Worm (Caenorhabditis elegans): Measurements from ENCODE around the gene dnj-2.

The dnj-2 gene

DNA sequence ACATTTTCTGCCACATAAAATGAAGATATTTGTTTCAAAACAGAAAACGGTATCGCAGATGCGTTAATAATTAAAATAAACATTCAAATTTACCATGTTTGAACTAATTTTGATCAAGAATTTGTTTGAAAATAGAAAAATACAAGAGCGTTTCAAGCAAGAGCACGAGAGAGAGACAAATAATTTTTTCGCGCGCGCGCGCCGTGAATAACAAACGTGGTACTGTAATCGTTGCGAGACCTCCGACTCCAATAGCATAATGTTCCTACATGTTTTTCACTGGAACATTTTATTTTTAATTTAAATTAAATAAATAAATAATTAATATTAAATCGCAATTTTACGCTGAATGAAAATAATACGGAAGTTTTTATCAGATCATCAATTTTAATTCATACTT, 23.2 kb upstream of the dnj-2 start, which contains the start of gene F54E12.2 (continued):
- peak; percentile 83; the same call in 1 of the 2 replicates for TF ChIP-seq ztf-25 (GFP tag; IDR thresholded peaks at IDR 0.05)
- peak; percentile 95 for TF ChIP-seq Y95B8A.8 (GFP tag; IDR thresholded peaks at IDR 0.05)
- TF ChIP-seq mes-4 (tag; optimal IDR thresholded peaks at IDR 0.05), result no peak
- peak; percentile 94 for TF ChIP-seq snpc-3.4 (tag; optimal IDR thresholded peaks at IDR 0.05)
- TF ChIP-seq attf-6 (GFP tag; IDR thresholded peaks at IDR 0.05), result peak; percentile 68
- no peak for TF ChIP-seq F37B4.10 (GFP tag; IDR thresholded peaks at IDR 0.05)
- peak; percentile 65 for TF ChIP-seq F49E8.2 (tag; optimal IDR thresholded peaks at IDR 0.05; ENCODE audit: insufficient read depth)
- TF ChIP-seq atf-7 (tag; optimal IDR thresholded peaks at IDR 0.05), result no peak
- TF ChIP-seq madf-8 (GFP tag; conservative IDR thresholded peaks at IDR 0.05), result peak; percentile 96
- TF ChIP-seq lsl-1 (GFP tag; optimal IDR thresholded peaks at IDR 0.05), result peak; percentile 97
- no peak for TF ChIP-seq cebp-1 (GFP tag; IDR thresholded peaks at IDR 0.05)
- TF ChIP-seq cebp-1 (tag; optimal IDR thresholded peaks at IDR 0.05), result no peak
- TF ChIP-seq egl-18 (GFP tag; IDR thresholded peaks at IDR 0.05), result no peak
- no peak for TF ChIP-seq bed-1 (GFP tag; IDR thresholded peaks at IDR 0.05)
- peak; percentile 56 for TF ChIP-seq snpc-1.1 (tag; optimal IDR thresholded peaks at IDR 0.05; ENCODE audit: insufficient read depth)
- no peak; the same call in 1 of the 2 replicates for TF ChIP-seq lir-1 (GFP tag; conservative IDR thresholded peaks at IDR 0.05)
- TF ChIP-seq ekl-4 (GFP tag; IDR thresholded peaks at IDR 0.05), result peak; percentile 30; the same call in 1 of the 2 replicates
- TF ChIP-seq ceh-58 (GFP tag; IDR thresholded peaks at IDR 0.05), result no peak
- TF ChIP-seq nfya-1 (tag; optimal IDR thresholded peaks at IDR 0.05; ENCODE audit: borderline replicate concordance, insufficient read depth), result no peak
- TF ChIP-seq die-1 (tag; optimal IDR thresholded peaks at IDR 0.05), result no peak
- no peak for TF ChIP-seq cebp-2 (GFP tag; IDR thresholded peaks at IDR 0.05)
- TF ChIP-seq F22D6.2 (tag; optimal IDR thresholded peaks at IDR 0.05), result no peak
- TF ChIP-seq nfya-2 (GFP tag; IDR thresholded peaks at IDR 0.05), result no peak
- TF ChIP-seq lsy-27 (tag; optimal IDR thresholded peaks at IDR 0.05; ENCODE audit: borderline replicate concordance, insufficient read depth), result no peak
- no peak for TF ChIP-seq ceh-27 (GFP tag; optimal IDR thresholded peaks at IDR 0.05)
- no peak for TF ChIP-seq fkh-3 (tag; optimal IDR thresholded peaks at IDR 0.05)
- peak; percentile 65; the same call in 1 of the 2 replicates for TF ChIP-seq C17E4.6 (GFP tag; IDR thresholded peaks at IDR 0.05)
- TF ChIP-seq hlh-26 (GFP tag; conservative IDR thresholded peaks at IDR 0.05), result no peak

- TF ChIP-seq tlf-1 (GFP tag; optimal IDR thresholded peaks at IDR 0.05), result no peak
- no peak for TF ChIP-seq athp-1 (tag; optimal IDR thresholded peaks at IDR 0.05)
- TF ChIP-seq nhr-179 (tag; optimal IDR thresholded peaks at IDR 0.05), result no peak
- TF ChIP-seq aptf-2 (GFP tag; conservative IDR thresholded peaks at IDR 0.05), result no peak
- TF ChIP-seq Y56A3A.18 (GFP tag; IDR thresholded peaks at IDR 0.05), result no peak
- no peak for TF ChIP-seq ceh-58 (GFP tag; IDR thresholded peaks at IDR 0.05)
- no peak for TF ChIP-seq B0261.1 (tag; optimal IDR thresholded peaks at IDR 0.05)
- no peak for TF ChIP-seq lsy-27 (tag; optimal IDR thresholded peaks at IDR 0.05; ENCODE audit: borderline replicate concordance, insufficient read depth)
- no peak for TF ChIP-seq mxl-1 (tag; optimal IDR thresholded peaks at IDR 0.05)
- TF ChIP-seq madf-3 (GFP tag; IDR thresholded peaks at IDR 0.05), result no peak
- TF ChIP-seq akir-1 (GFP tag; optimal IDR thresholded peaks at IDR 0.05), result no peak
- TF ChIP-seq F23B12.7 (tag; optimal IDR thresholded peaks at IDR 0.05; ENCODE audit: insufficient read depth), result no peak
- no peak for TF ChIP-seq pbrm-1 (GFP tag; IDR thresholded peaks at IDR 0.05)
- no peak for TF ChIP-seq K12H6.12 (tag; optimal IDR thresholded peaks at IDR 0.05)
- no peak for TF ChIP-seq ama-1 (optimal IDR thresholded peaks at IDR 0.05)
- no peak for TF ChIP-seq ama-1 (GFP tag; optimal IDR thresholded peaks at IDR 0.05)
- TF ChIP-seq sdz-38 (tag; optimal IDR thresholded peaks at IDR 0.05), result no peak
- TF ChIP-seq F10E7.11 (tag; optimal IDR thresholded peaks at IDR 0.05), result no peak
- no peak for TF ChIP-seq hrde-1 (tag; optimal IDR thresholded peaks at IDR 0.05; ENCODE audit: borderline replicate concordance)
Observed at ce11 chrIV:11336180-11336579, 22.4 kb upstream of the dnj-2 start.
